Fruit fly (Drosophila melanogaster) whole organism, embryonic: ENCODE results near the gene Grip84.

ENCODE experiments used
- Ada2b ChIP-seq: fragments of 200-800 bp; sonication (Bioruptor generic); IDR thresholded peaks from 2 replicates; pipeline ENCODE4 v1.3.6; 2022; ENCODE audit warnings: missing biosample characterization, missing genetic modification characterization
- B-H2 ChIP-seq: fragments of 200-800 bp; sonication (Bioruptor generic); optimal IDR thresholded peaks from 2 replicates; lab custom pipeline; 2018; ENCODE audit warnings: missing biosample characterization, mild to moderate bottlenecking, missing genetic modification characterization
- Bgb ChIP-seq: fragments of 200-800 bp; sonication (Bioruptor generic); IDR thresholded peaks from 2 replicates; pipeline ENCODE4 v1.3.6; 2022; ENCODE audit warnings: missing biosample characterization, missing genetic modification characterization; ENCODE audit not compliant: partially characterized antibody
- CG10267 ChIP-seq: fragments of 200-800 bp; sonication (Bioruptor generic); optimal IDR thresholded peaks from 2 replicates; lab custom pipeline; 2018; ENCODE audit warnings: missing biosample characterization, mild to moderate bottlenecking, missing genetic modification characterization, moderate library complexity
- CG10654 ChIP-seq: fragments of 200-800 bp; sonication (Bioruptor generic); optimal IDR thresholded peaks from 2 replicates; lab custom pipeline; 2016; ENCODE audit warnings: missing biosample characterization, missing genetic modification characterization
- CG10979 ChIP-seq: fragments of 200-800 bp; sonication (Bioruptor generic); optimal IDR thresholded peaks from 2 replicates; lab custom pipeline; 2018; ENCODE audit warnings: missing biosample characterization, mild to moderate bottlenecking, missing genetic modification characterization, moderate library complexity
- CG11247 ChIP-seq: fragments of 200-800 bp; sonication (Bioruptor generic); IDR thresholded peaks from 2 replicates; pipeline ENCODE4 v1.3.6; 2022; ENCODE audit warnings: missing biosample characterization, missing genetic modification characterization
- CG17912 ChIP-seq: fragments of 200-800 bp; sonication (Bioruptor generic); optimal IDR thresholded peaks from 2 replicates; lab custom pipeline; 2018; ENCODE audit warnings: missing biosample characterization, mild to moderate bottlenecking, missing genetic modification characterization
- CG18011 ChIP-seq: fragments of 200-800 bp; sonication (Bioruptor generic); optimal IDR thresholded peaks from 2 replicates; lab custom pipeline; 2017; ENCODE audit warnings: missing biosample characterization, missing genetic modification characterization, mild to moderate bottlenecking, moderate library complexity, missing genotype
- CG31224 ChIP-seq: fragments of 200-800 bp; sonication (Bioruptor generic); IDR thresholded peaks from 2 replicates; pipeline ENCODE4 v1.3.6; 2022; ENCODE audit warnings: missing biosample characterization, missing genetic modification characterization
- CG3163 ChIP-seq: fragments of 200-800 bp; sonication (Bioruptor generic); optimal IDR thresholded peaks from 3 replicates; lab custom pipeline; 2016; ENCODE audit warnings: missing biosample characterization, missing genetic modification characterization
- CG33557 ChIP-seq: fragments of 200-800 bp; sonication (Bioruptor generic); optimal IDR thresholded peaks from 2 replicates; lab custom pipeline; 2019; ENCODE audit warnings: missing biosample characterization, mild to moderate bottlenecking, missing genetic modification characterization, moderate library complexity
- CG3407 ChIP-seq: fragments of 200-800 bp; sonication (Bioruptor generic); optimal IDR thresholded peaks from 2 replicates; lab custom pipeline; 2018; ENCODE audit warnings: missing biosample characterization, mild to moderate bottlenecking, missing genetic modification characterization
- CG34422 ChIP-seq: fragments of 200-800 bp; sonication (Bioruptor generic); IDR thresholded peaks from 3 replicates; pipeline ENCODE4 v1.3.6; 2022; ENCODE audit warnings: missing biosample characterization, missing genetic modification characterization
- CG3995 ChIP-seq: fragments of 200-800 bp; sonication (Bioruptor generic); optimal IDR thresholded peaks from 3 replicates; lab custom pipeline; 2016; ENCODE audit warnings: missing biosample characterization, missing genetic modification characterization
- CG4707 ChIP-seq: fragments of 200-800 bp; sonication (Bioruptor generic); optimal IDR thresholded peaks from 2 replicates; lab custom pipeline; 2018; ENCODE audit warnings: missing biosample characterization, mild to moderate bottlenecking, missing genetic modification characterization, moderate library complexity
- CG9609 ChIP-seq: fragments of 200-800 bp; sonication (Bioruptor generic); optimal IDR thresholded peaks from 3 replicates; lab custom pipeline; 2016; ENCODE audit warnings: missing biosample characterization, missing genetic modification characterization
- CHES-1-like ChIP-seq: fragments of 200-800 bp; sonication (Bioruptor generic); optimal IDR thresholded peaks from 2 replicates; lab custom pipeline; 2016; ENCODE audit warnings: missing biosample characterization, missing genetic modification characterization
- CTCF ChIP-seq: fragments of 200-800 bp; sonication (Bioruptor generic); optimal IDR thresholded peaks from 2 replicates; lab custom pipeline; 2017; ENCODE audit warnings: missing biosample characterization, mild to moderate bottlenecking, missing genetic modification characterization, moderate library complexity
- D ChIP-seq, 2 experiments: fragments of 200-800 bp in 1 of 2; fragments of >200 bp in 1 of 2; sonication (Bioruptor generic) in 1 of 2; optimal IDR thresholded peaks; 2 replicates in 1 of 2; 3 replicates in 1 of 2; lab custom pipeline; 2017; ENCODE audit warnings: mild to moderate bottlenecking in 1 of 2, missing biosample characterization in 1 of 2, missing genetic modification characterization in 1 of 2, missing genetic modification reagents in 1 of 2
- D19A ChIP-seq: fragments of 200-800 bp; optimal IDR thresholded peaks from 3 replicates; lab custom pipeline; 2019; ENCODE audit warnings: missing biosample characterization, mild to moderate bottlenecking, missing genetic modification characterization, moderate library complexity
- HLH54F ChIP-seq: fragments of 200-800 bp; sonication (Bioruptor generic); optimal IDR thresholded peaks from 3 replicates; lab custom pipeline; 2016; ENCODE audit warnings: missing biosample characterization, missing genetic modification characterization
- Hr51 ChIP-seq, 2 experiments: fragments of 200-800 bp; sonication (Bioruptor generic); optimal IDR thresholded peaks; 2 replicates in 1 of 2; 3 replicates in 1 of 2; lab custom pipeline; 2016 to 2018; ENCODE audit warnings: missing biosample characterization in 2 of 2, missing genetic modification characterization in 2 of 2, mild to moderate bottlenecking in 1 of 2, moderate library complexity in 1 of 2
- Hsf ChIP-seq: fragments of 200-800 bp; sonication (Bioruptor generic); optimal IDR thresholded peaks from 3 replicates; lab custom pipeline; 2016; ENCODE audit warnings: missing biosample characterization, missing genetic modification characterization
- Kr ChIP-seq: fragments of 200-800 bp; sonication (Bioruptor generic); optimal IDR thresholded peaks from 2 replicates; lab custom pipeline; 2017; ENCODE audit warnings: missing biosample characterization, mild to moderate bottlenecking, missing genetic modification characterization
- NFAT ChIP-seq: fragments of 200-800 bp; sonication (Bioruptor generic); IDR thresholded peaks from 2 replicates; pipeline ENCODE4 v1.3.6; 2022; ENCODE audit warnings: missing biosample characterization, missing genetic modification characterization
- PHDP ChIP-seq: fragments of 200-800 bp; sonication (Bioruptor generic); optimal IDR thresholded peaks from 3 replicates; lab custom pipeline; 2018; ENCODE audit warnings: missing biosample characterization, mild to moderate bottlenecking, missing genetic modification characterization, moderate library complexity
- Pdp1 ChIP-seq, 2 experiments: fragments of 200-800 bp; sonication (Bioruptor generic); optimal IDR thresholded peaks; 3 replicates each; lab custom pipeline; 2016; ENCODE audit warnings: missing biosample characterization in 2 of 2, missing genetic modification characterization in 2 of 2, mild to moderate bottlenecking in 1 of 2, moderate library complexity in 1 of 2
- Rx ChIP-seq: fragments of 200-800 bp; sonication (Bioruptor generic); IDR thresholded peaks from 2 replicates; pipeline ENCODE4 v1.3.6; 2022; ENCODE audit warnings: missing biosample characterization, missing genetic modification characterization
- Usf ChIP-seq: fragments of 200-800 bp; sonication (Bioruptor generic); optimal IDR thresholded peaks from 2 replicates; lab custom pipeline; 2017; ENCODE audit warnings: missing genotype, missing biosample characterization, missing genetic modification characterization
- Vsx1 ChIP-seq: fragments of 200-800 bp; sonication (Bioruptor generic); optimal IDR thresholded peaks from 2 replicates; lab custom pipeline; 2017; ENCODE audit warnings: missing biosample characterization, mild to moderate bottlenecking, missing genetic modification characterization, missing genetic modification reagents
- ac ChIP-seq: fragments of 200-800 bp; sonication (Bioruptor generic); optimal IDR thresholded peaks from 3 replicates; lab custom pipeline; 2017; ENCODE audit warnings: missing biosample characterization, mild to moderate bottlenecking, missing genetic modification characterization
- aop ChIP-seq: fragments of 200-800 bp; sonication (Bioruptor generic); IDR thresholded peaks from 2 replicates; pipeline ENCODE4 v1.3.6; 2022; ENCODE audit warnings: missing biosample characterization, missing genetic modification characterization
- bab2 ChIP-seq: fragments of 200-800 bp; sonication (Bioruptor generic); optimal IDR thresholded peaks from 2 replicates; lab custom pipeline; 2016; ENCODE audit warnings: missing biosample characterization, missing genetic modification characterization
- chn ChIP-seq: fragments of 200-800 bp; sonication (Bioruptor generic); optimal IDR thresholded peaks from 2 replicates; lab custom pipeline; 2016; ENCODE audit warnings: missing biosample characterization, missing genetic modification characterization
- croc ChIP-seq: fragments of 200-800 bp; sonication (Bioruptor generic); conservative IDR thresholded peaks from 3 replicates; pipeline ENCODE4 v1.3.6; 2022; ENCODE audit warnings: missing biosample characterization, missing genetic modification characterization
- cwo ChIP-seq: fragments of 200-800 bp; sonication (Bioruptor generic); optimal IDR thresholded peaks from 3 replicates; lab custom pipeline; 2017; ENCODE audit warnings: missing biosample characterization, missing genetic modification characterization, mild to moderate bottlenecking, moderate library complexity, missing genetic modification reagents
- danr ChIP-seq: fragments of 200-800 bp; sonication (Bioruptor generic); IDR thresholded peaks from 2 replicates; pipeline ENCODE4 v1.3.6; 2022; ENCODE audit warnings: missing biosample characterization, missing genetic modification characterization
- dmrt99B ChIP-seq: fragments of 200-800 bp; sonication (Bioruptor generic); optimal IDR thresholded peaks from 2 replicates; lab custom pipeline; 2018; ENCODE audit warnings: missing biosample characterization, mild to moderate bottlenecking, missing genetic modification characterization, moderate library complexity
- mld ChIP-seq: fragments of 200-800 bp; sonication (Bioruptor generic); IDR thresholded peaks from 3 replicates; pipeline ENCODE4 v1.3.6; 2022; ENCODE audit warnings: missing biosample characterization, missing genetic modification characterization; ENCODE audit not compliant: partially characterized antibody
- p53 ChIP-seq: fragments of 200-800 bp; sonication (Bioruptor generic); optimal IDR thresholded peaks from 2 replicates; lab custom pipeline; 2016; ENCODE audit warnings: missing biosample characterization, missing genetic modification characterization
- pnt ChIP-seq: fragments of 200-800 bp; sonication (Bioruptor generic); optimal IDR thresholded peaks from 3 replicates; lab custom pipeline; 2016; ENCODE audit warnings: missing biosample characterization, missing genetic modification characterization
- psq ChIP-seq: fragments of 200-800 bp; sonication (Bioruptor generic); optimal IDR thresholded peaks from 2 replicates; lab custom pipeline; 2017; ENCODE audit warnings: missing biosample characterization, missing genetic modification characterization
- pzg ChIP-seq: fragments of 200-800 bp; sonication (Bioruptor generic); optimal IDR thresholded peaks from 3 replicates; lab custom pipeline; 2018; ENCODE audit warnings: missing biosample characterization, mild to moderate bottlenecking, missing genetic modification characterization, moderate library complexity
- sim ChIP-seq: fragments of 200-800 bp; sonication (Bioruptor generic); IDR thresholded peaks from 2 replicates; pipeline ENCODE4 v1.3.6; 2022; ENCODE audit warnings: missing biosample characterization, missing genetic modification characterization
- stwl ChIP-seq: fragments of 200-800 bp; sonication (Bioruptor generic); optimal IDR thresholded peaks from 3 replicates; lab custom pipeline; 2018; ENCODE audit warnings: missing biosample characterization, mild to moderate bottlenecking, missing genetic modification characterization, moderate library complexity
- unpg ChIP-seq: fragments of 200-800 bp; sonication (Bioruptor generic); optimal IDR thresholded peaks from 3 replicates; lab custom pipeline; 2018; ENCODE audit warnings: missing biosample characterization, mild to moderate bottlenecking, missing genetic modification characterization, moderate library complexity
- usp ChIP-seq: fragments of >200 bp; optimal IDR thresholded peaks from 2 replicates; lab custom pipeline; 2017; ENCODE audit warnings: missing biosample characterization, missing genetic modification characterization
- yki ChIP-seq: fragments of >200 bp; optimal IDR thresholded peaks from 3 replicates; lab custom pipeline; 2018
- zen2 ChIP-seq: fragments of 200-800 bp; sonication (Bioruptor generic); IDR thresholded peaks from 3 replicates; pipeline ENCODE4 v1.3.6; 2022; ENCODE audit warnings: missing biosample characterization, missing genetic modification characterization; ENCODE audit not compliant: partially characterized antibody

Gene Grip84

DNA sequence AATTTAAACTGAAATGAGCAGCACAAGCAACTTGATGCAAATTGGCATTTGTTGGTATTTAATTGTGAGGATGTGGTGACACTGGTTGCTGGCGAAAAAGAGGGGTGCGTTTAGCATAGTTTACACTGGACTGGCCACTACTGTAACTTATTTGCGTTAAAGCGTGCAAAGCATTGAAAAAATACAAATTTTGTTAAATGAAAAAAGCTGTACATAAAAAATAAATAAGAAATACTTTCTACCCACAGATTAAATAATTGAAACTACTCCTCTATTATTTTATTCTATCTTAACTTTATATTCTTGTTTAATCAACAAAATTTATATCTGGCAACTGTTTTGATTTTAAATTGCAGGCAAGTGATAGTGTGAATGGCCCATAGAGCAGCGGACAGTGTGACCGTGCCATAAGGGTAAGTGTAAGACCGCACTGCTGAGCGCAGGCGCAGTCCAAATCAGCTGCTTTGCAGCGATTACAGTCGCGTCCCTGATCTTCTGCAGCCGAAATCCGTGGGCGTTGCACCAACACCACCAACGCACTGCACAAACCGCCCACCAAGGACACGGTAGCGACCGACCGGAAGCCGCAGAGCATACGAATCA, at the start of gene Grip84, which contains the start of gene car (continued):
- TF ChIP-seq dmrt99B (tag; lab: Kevin White, UChicago) (no peak), CTCF (GFP tag; lab: Kevin White, UChicago) (peak; percentile 21), Hr51 (GFP tag; optimal IDR thresholded peaks at IDR 0.05; lab: Kevin White, UChicago) (peak in 1 of 2 experiments; percentile 25), CG4707 (GFP tag; lab: Kevin White, UChicago) (no peak), CG10267 (tag; lab: Kevin White, UChicago) (peak; percentile 64), stwl (tag; lab: Kevin White, UChicago) (peak; percentile 58), NFAT (GFP tag; lab: Robert Waterston, UW) (0 out of 2 replicates have a peak, but pooled peaks have one; percentile 15), Usf (peak; percentile 40), aop (GFP tag; lab: Robert Waterston, UW) (no peak), danr (GFP tag; lab: Robert Waterston, UW) (no peak), psq (GFP tag; lab: Kevin White, UChicago) (no peak), CG10654 (GFP tag; lab: Kevin White, UChicago) (peak; percentile 26), CG3407 (GFP tag; lab: Kevin White, UChicago) (no peak), pnt (GFP tag; lab: Kevin White, UChicago) (peak; percentile 73), CG3163 (GFP tag; lab: Kevin White, UChicago) (no peak), HLH54F (peak; percentile 55), chn (peak; percentile 20), croc (GFP tag; lab: Robert Waterston, UW) (peak; percentile 58; the same call in 2 of the 3 replicates), CG9609 (GFP tag; lab: Kevin White, UChicago) (peak; percentile 46), bab2 (GFP tag; lab: Kevin White, UChicago) (peak; percentile 38), sim (no peak), ac (GFP tag; lab: Kevin White, UChicago) (no peak), unpg (GFP tag; lab: Kevin White, UChicago) (peak; percentile 71), Vsx1 (GFP tag; lab: Kevin White, UChicago) (no peak), CG33557 (GFP tag; lab: Kevin White, UChicago) (peak; percentile 43), B-H2 (no peak), Ada2b (peak; percentile 47; the same call in 1 of the 2 replicates), Bgb (GFP tag; lab: Robert Waterston, UW) (0 out of 2 replicates have a peak, but pooled peaks have one; percentile 7), p53 (peak; percentile 18), CG18011 (GFP tag; lab: Kevin White, UChicago) (peak; percentile 17), cwo (GFP tag; lab: Kevin White, UChicago) (no peak), pzg (peak; percentile 53), CG34422 (GFP tag; lab: Robert Waterston, UW) (peak; percentile 43; the same call in 1 of the 3 replicates), D (optimal IDR thresholded peaks at IDR 0.05; lab: Kevin White, UChicago) (no peak), D (GFP tag; optimal IDR thresholded peaks at IDR 0.05; lab: Kevin White, UChicago) (no peak), Kr (GFP tag; lab: Kevin White, UChicago) (no peak), CG17912 (no peak), D19A (tag; lab: Kevin White, UChicago) (peak; percentile 41), CG3995 (GFP tag; lab: Kevin White, UChicago) (peak; percentile 45), CG10979 (tag; lab: Kevin White, UChicago) (peak; percentile 60), CHES-1-like (GFP tag; lab: Kevin White, UChicago) (no peak), mld (GFP tag; lab: Robert Waterston, UW) (no peak), usp (GFP tag; lab: Kevin White, UChicago) (no peak), CG11247 (GFP tag; lab: Robert Waterston, UW) (0 out of 2 replicates have a peak, but pooled peaks have one; percentile 29), zen2 (GFP tag; lab: Robert Waterston, UW) (no peak), Pdp1 (GFP tag; optimal IDR thresholded peaks at IDR 0.05; lab: Kevin White, UChicago) (peak in 1 of 2 experiments; percentile 63), CG31224 (peak; percentile 49), yki (no peak), Hsf (GFP tag; lab: Kevin White, UChicago) (peak; percentile 78), PHDP (tag; lab: Kevin White, UChicago) (no peak), Rx (GFP tag; lab: Robert Waterston, UW) (no peak)
